Worm (Caenorhabditis elegans): ENCODE data around the gene sri-73.

Gene sri-73

ce11 chrV:524058-524457 lies 41.8 kb downstream of the sri-73 start, which contains the start of gene lipl-3:
Gene lipl-3, minus strand, starts transcription at chrV:524218.
- TF ChIP-seq pag-3 (tag; optimal IDR thresholded peaks at IDR 0.05; ENCODE audit: borderline replicate concordance) (no peak), hlh-15 (tag; optimal IDR thresholded peaks at IDR 0.05) (no peak), dmd-4 (tag; optimal IDR thresholded peaks at IDR 0.05; ENCODE audit: borderline replicate concordance) (no peak), syd-9 (tag; optimal IDR thresholded peaks at IDR 0.05) (no peak), elt-2 (tag; optimal IDR thresholded peaks at IDR 0.05) (no peak), pros-1 (tag; optimal IDR thresholded peaks at IDR 0.05) (no peak), C38D4.7 (GFP tag; optimal IDR thresholded peaks at IDR 0.05) (no peak), unc-55 (GFP tag; optimal IDR thresholded peaks at IDR 0.05) (no peak), ceh-14 (tag; optimal IDR thresholded peaks at IDR 0.05) (no peak), K09A11.1 (tag; optimal IDR thresholded peaks at IDR 0.05; ENCODE audit: insufficient read depth) (no peak), dve-1 (tag; optimal IDR thresholded peaks at IDR 0.05) (no peak), ceh-2 (tag; optimal IDR thresholded peaks at IDR 0.05) (no peak), ceh-18 (tag; optimal IDR thresholded peaks at IDR 0.05) (no peak), fkh-6 (tag; optimal IDR thresholded peaks at IDR 0.05) (no peak), rnt-1 (tag; optimal IDR thresholded peaks at IDR 0.05) (no peak)

- TF ChIP-seq T23F11.4 (GFP tag; optimal IDR thresholded peaks at IDR 0.05), result no peak
- TF ChIP-seq fax-1 (tag; optimal IDR thresholded peaks at IDR 0.05), result no peak
- TF ChIP-seq ceh-9 (tag; optimal IDR thresholded peaks at IDR 0.05), result no peak
- no peak for TF ChIP-seq ceh-30 (tag; optimal IDR thresholded peaks at IDR 0.05)
- TF ChIP-seq ceh-45 (GFP tag; IDR thresholded peaks at IDR 0.05), result no peak
- no peak for TF ChIP-seq pqm-1 (tag; optimal IDR thresholded peaks at IDR 0.05)
- no peak for TF ChIP-seq madf-2 (tag; optimal IDR thresholded peaks at IDR 0.05)
- no peak for TF ChIP-seq nhr-11 (tag; optimal IDR thresholded peaks at IDR 0.05)
- TF ChIP-seq pat-9 (tag; optimal IDR thresholded peaks at IDR 0.05), result no peak
- no peak for TF ChIP-seq K02D7.2 (tag; optimal IDR thresholded peaks at IDR 0.05)
- no peak for TF ChIP-seq ttx-3 (tag; optimal IDR thresholded peaks at IDR 0.05)
- no peak for TF ChIP-seq ceh-14 (tag; optimal IDR thresholded peaks at IDR 0.05)
- TF ChIP-seq zip-5 (tag; optimal IDR thresholded peaks at IDR 0.05), result no peak
- TF ChIP-seq hlh-8 (tag; optimal IDR thresholded peaks at IDR 0.05), result no peak
- TF ChIP-seq elt-2 (tag; optimal IDR thresholded peaks at IDR 0.05), result no peak
- TF ChIP-seq pag-3 (tag; optimal IDR thresholded peaks at IDR 0.05; ENCODE audit: borderline replicate concordance), result no peak
- no peak for TF ChIP-seq hlh-30 (tag; optimal IDR thresholded peaks at IDR 0.05; ENCODE audit: insufficient read depth)
- no peak for TF ChIP-seq fkh-10 (GFP tag; optimal IDR thresholded peaks at IDR 0.05)
Observed at ce11 chrV:521517-521916, 44.4 kb downstream of the sri-73 start, which contains the start of gene srw-107. Gene srw-107, minus strand, starts transcription at chrV:521617.

ce11 chrV:519445-519844 lies 46.4 kb downstream of the sri-73 start, which contains the start of gene nhr-210:
Gene nhr-210, minus strand, starts transcription at chrV:519545.
- TF ChIP-seq ceh-34 (tag; optimal IDR thresholded peaks at IDR 0.05) (no peak), ceh-2 (tag; optimal IDR thresholded peaks at IDR 0.05) (no peak), pag-3 (tag; optimal IDR thresholded peaks at IDR 0.05; ENCODE audit: borderline replicate concordance) (no peak), fkh-10 (GFP tag; optimal IDR thresholded peaks at IDR 0.05) (no peak), odd-2 (tag; optimal IDR thresholded peaks at IDR 0.05) (no peak), gmeb-2 (tag; optimal IDR thresholded peaks at IDR 0.05) (no peak), ztf-16 (tag; optimal IDR thresholded peaks at IDR 0.05) (no peak), dmd-4 (tag; optimal IDR thresholded peaks at IDR 0.05; ENCODE audit: borderline replicate concordance) (no peak), K09A11.1 (tag; optimal IDR thresholded peaks at IDR 0.05; ENCODE audit: insufficient read depth) (no peak), fax-1 (tag; optimal IDR thresholded peaks at IDR 0.05) (no peak), unc-3 (GFP tag; conservative IDR thresholded peaks at IDR 0.05) (no peak), unc-3 (tag; optimal IDR thresholded peaks at IDR 0.05) (no peak), unc-42 (tag; optimal IDR thresholded peaks at IDR 0.05) (no peak), ceh-45 (GFP tag; IDR thresholded peaks at IDR 0.05) (no peak), ttx-3 (tag; optimal IDR thresholded peaks at IDR 0.05) (no peak)
